Fruit fly (Drosophila melanogaster): Measurements from ENCODE around the gene GstD1.

GstD1 gene

DNA sequence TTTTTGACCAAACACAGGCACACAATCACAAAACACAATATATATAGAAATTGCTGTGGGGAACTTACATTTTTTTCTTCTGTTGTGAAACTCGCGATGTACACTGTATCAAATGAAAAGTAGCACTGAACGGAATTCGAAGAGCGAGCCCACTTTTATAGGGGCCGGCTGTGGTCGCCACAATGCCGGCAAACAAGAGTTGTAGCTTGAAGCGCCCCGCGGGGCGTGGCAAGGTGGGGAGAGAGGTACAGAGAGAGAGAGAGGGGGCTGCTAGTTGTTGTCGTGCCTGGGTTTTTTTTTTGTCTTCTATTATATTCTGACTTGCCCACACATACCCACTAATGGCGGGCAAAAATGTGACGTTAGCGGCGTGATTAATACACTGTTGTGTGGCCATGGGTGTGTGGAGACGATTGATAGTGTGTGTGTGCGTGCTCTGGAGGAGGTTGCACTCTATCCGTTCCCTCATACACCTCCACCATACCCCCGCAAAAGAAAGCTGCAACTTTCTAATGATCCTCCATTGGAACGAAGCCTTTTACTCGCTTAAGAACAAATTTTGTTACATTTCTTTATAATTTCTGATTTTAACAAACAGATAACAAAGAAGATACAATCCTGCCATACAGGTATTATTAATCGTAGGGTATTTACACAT is at the start of gene GstD1 (continued):
- TF ChIP-seq Nf-YB (GFP tag; optimal IDR thresholded peaks at IDR 0.05): no peak
- peak; percentile 50 for TF ChIP-seq NC2α (GFP tag; optimal IDR thresholded peaks at IDR 0.05)
- TF ChIP-seq CG1024 (GFP tag; IDR thresholded peaks at IDR 0.05): no peak
- 0 out of 2 replicates have a peak, but pooled peaks have one; percentile 28 for TF ChIP-seq bbx (GFP tag; IDR thresholded peaks at IDR 0.05; ENCODE audit: partially characterized antibody)
- TF ChIP-seq crc (GFP tag; optimal IDR thresholded peaks at IDR 0.05): no peak
- TF ChIP-seq chinmo (GFP tag; IDR thresholded peaks at IDR 0.05; ENCODE audit: partially characterized antibody): peak; percentile 90
- TF ChIP-seq sr (GFP tag; IDR thresholded peaks at IDR 0.05): no peak; the same call in 1 of the 3 replicates
- TF ChIP-seq ranshi (GFP tag; IDR thresholded peaks at IDR 0.05): no peak; the same call in 1 of the 2 replicates
- TF ChIP-seq CG18011 (GFP tag; optimal IDR thresholded peaks at IDR 0.05): peak; percentile 24
- no peak for TF ChIP-seq klu (GFP tag; IDR thresholded peaks at IDR 0.05)
- TF ChIP-seq schlank (tag; optimal IDR thresholded peaks at IDR 0.05): peak; percentile 15
- TF ChIP-seq Myb (GFP tag; optimal IDR thresholded peaks at IDR 0.05): peak; percentile 4
- TF ChIP-seq CG15479 (GFP tag; optimal IDR thresholded peaks at IDR 0.05): no peak
- TF ChIP-seq Kr (GFP tag; optimal IDR thresholded peaks at IDR 0.05): no peak
- TF ChIP-seq luna (GFP tag; optimal IDR thresholded peaks at IDR 0.05): peak; percentile 26
- TF ChIP-seq CG6765 (GFP tag; optimal IDR thresholded peaks at IDR 0.05): peak; percentile 37
- TF ChIP-seq Hr39 (optimal IDR thresholded peaks at IDR 0.05): no peak
- TF ChIP-seq CG2202 (tag; optimal IDR thresholded peaks at IDR 0.05): no peak
- TF ChIP-seq E2f2 (GFP tag; IDR thresholded peaks at IDR 0.05): 0 out of 2 replicates have a peak, but pooled peaks have one; percentile 25
- TF ChIP-seq esg (GFP tag; conservative IDR thresholded peaks at IDR 0.05): peak; percentile 16; the same call in 1 of the 2 replicates
- TF ChIP-seq h (optimal IDR thresholded peaks at IDR 0.05): no peak
- TF ChIP-seq cg (GFP tag; optimal IDR thresholded peaks at IDR 0.05): peak; percentile 76
- TF ChIP-seq sqz (GFP tag; optimal IDR thresholded peaks at IDR 0.05): peak; percentile 74
- TF ChIP-seq Aef1 (GFP tag; IDR thresholded peaks at IDR 0.05): peak; percentile 71; the same call in 2 of the 3 replicates
- TF ChIP-seq CG17328 (GFP tag; IDR thresholded peaks at IDR 0.05): no peak
- peak; percentile 53 for TF ChIP-seq CG34376 (GFP tag; optimal IDR thresholded peaks at IDR 0.05)
- no peak; the same call in 2 of the 3 replicates for TF ChIP-seq so (GFP tag; IDR thresholded peaks at IDR 0.05)
- TF ChIP-seq CG9876 (GFP tag; optimal IDR thresholded peaks at IDR 0.05): no peak
- peak; percentile 12 for TF ChIP-seq CG10979 (tag; optimal IDR thresholded peaks at IDR 0.05)
- no peak for TF ChIP-seq Poxn (GFP tag; IDR thresholded peaks at IDR 0.05)
- TF ChIP-seq CG9609 (GFP tag; optimal IDR thresholded peaks at IDR 0.05): no peak
- TF ChIP-seq CG11723 (GFP tag; optimal IDR thresholded peaks at IDR 0.05): no peak
- TF ChIP-seq phol (tag; optimal IDR thresholded peaks at IDR 0.05): peak; percentile 28
- TF ChIP-seq Mes4 (GFP tag; optimal IDR thresholded peaks at IDR 0.05): no peak
- TF ChIP-seq CG10274 (GFP tag; optimal IDR thresholded peaks at IDR 0.05): peak; percentile 86
- peak; percentile 96 for TF ChIP-seq sd (tag; optimal IDR thresholded peaks at IDR 0.05)
- TF ChIP-seq CG15601 (tag; optimal IDR thresholded peaks at IDR 0.05): no peak
- TF ChIP-seq gt (GFP tag; IDR thresholded peaks at IDR 0.05): no peak
- TF ChIP-seq gfzf (GFP tag; optimal IDR thresholded peaks at IDR 0.05): no peak
- 0 out of 2 replicates have a peak, but pooled peaks have one; percentile 35 for TF ChIP-seq Xrp1 (GFP tag; IDR thresholded peaks at IDR 0.05)
- TF ChIP-seq CG32767 (GFP tag; IDR thresholded peaks at IDR 0.05): no peak
- TF ChIP-seq CG14965 (GFP tag; optimal IDR thresholded peaks at IDR 0.05; ENCODE audit: borderline replicate concordance): no peak
- TF ChIP-seq Max (GFP tag; optimal IDR thresholded peaks at IDR 0.05): peak; percentile 44
- no peak for TF ChIP-seq insv (GFP tag; optimal IDR thresholded peaks at IDR 0.05)
- TF ChIP-seq Rx (GFP tag; IDR thresholded peaks at IDR 0.05): no peak
- no peak for TF ChIP-seq maf-S (GFP tag; optimal IDR thresholded peaks at IDR 0.05)
- TF ChIP-seq fd3F (GFP tag; optimal IDR thresholded peaks at IDR 0.05): peak; percentile 34
- 0 out of 2 replicates have a peak, but pooled peaks have one; percentile 4 for TF ChIP-seq H2.0 (GFP tag; IDR thresholded peaks at IDR 0.05)
- TF ChIP-seq Neu2 (GFP tag; optimal IDR thresholded peaks at IDR 0.05; ENCODE audit: borderline replicate concordance): no peak
- peak; percentile 8 for TF ChIP-seq gro (GFP tag; optimal IDR thresholded peaks at IDR 0.05)
